Fruit fly (Drosophila melanogaster) whole organism, wandering third instar larva: ENCODE data around the gene rudhira.

ENCODE experiments used
- Abd-B ChIP-seq: fragments of >200 bp; optimal IDR thresholded peaks from 2 replicates; lab custom pipeline; 2017; ENCODE audit warnings: missing biosample characterization, missing genetic modification characterization
- CG32264 ChIP-seq: fragments of 200-800 bp; sonication (Bioruptor generic); optimal IDR thresholded peaks from 2 replicates; lab custom pipeline; 2016; ENCODE audit warnings: missing biosample characterization, missing genetic modification characterization
- CG9705 ChIP-seq: fragments of 200-800 bp; sonication (Bioruptor generic); optimal IDR thresholded peaks from 2 replicates; lab custom pipeline; 2018; ENCODE audit warnings: missing biosample characterization, mild to moderate bottlenecking, missing genetic modification characterization
- CrebA ChIP-seq: fragments of 200-800 bp; sonication (Bioruptor generic); optimal IDR thresholded peaks from 2 replicates; lab custom pipeline; 2016; ENCODE audit warnings: missing biosample characterization, mild to moderate bottlenecking, missing genetic modification characterization, borderline replicate concordance
- Dfd ChIP-seq: fragments of >200 bp; optimal IDR thresholded peaks from 2 replicates; lab custom pipeline; 2017; ENCODE audit warnings: missing biosample characterization, missing genetic modification characterization
- Dif ChIP-seq: fragments of 200-275, 200-300 bp; sonication (Bioruptor generic); optimal IDR thresholded peaks from 2 replicates; lab custom pipeline; 2018; ENCODE audit warnings: missing biosample characterization, missing genetic modification characterization; ENCODE audit not compliant: partially characterized antibody
- GATAd ChIP-seq: sonication (Bioruptor generic); optimal IDR thresholded peaks from 2 replicates; lab custom pipeline; 2016; ENCODE audit warnings: missing biosample characterization, missing genetic modification characterization
- HLH106 ChIP-seq: fragments of 200-800 bp; optimal IDR thresholded peaks from 3 replicates; lab custom pipeline; 2019; ENCODE audit warnings: missing biosample characterization, mild to moderate bottlenecking, missing genetic modification characterization, moderate library complexity
- Hnf4 ChIP-seq: fragments of 200-800 bp; sonication (Bioruptor generic); optimal IDR thresholded peaks from 2 replicates; lab custom pipeline; 2016; ENCODE audit warnings: missing biosample characterization, mild to moderate bottlenecking, missing genetic modification characterization
- Hr78 ChIP-seq: fragments of >200 bp; optimal IDR thresholded peaks from 2 replicates; lab custom pipeline; 2017; ENCODE audit warnings: missing biosample characterization, missing genetic modification characterization
- Hr83 ChIP-seq: fragments of 200-300 bp; sonication (Bioruptor generic); optimal IDR thresholded peaks from 2 replicates; lab custom pipeline; 2016; ENCODE audit warnings: missing biosample characterization, mild to moderate bottlenecking, missing genetic modification characterization, moderate library complexity; ENCODE audit not compliant: poor library complexity, severe bottlenecking
- Jra ChIP-seq: sonication (Bioruptor generic); optimal IDR thresholded peaks from 2 replicates; lab custom pipeline; 2016; ENCODE audit warnings: missing biosample characterization, missing genetic modification characterization
- Myc ChIP-seq: fragments of >200 bp; optimal IDR thresholded peaks from 2 replicates; lab custom pipeline; 2017
- Rel ChIP-seq, 2 experiments: fragments of 200-800 bp; sonication (Bioruptor generic) in 1 of 2; optimal IDR thresholded peaks; 2 replicates in 1 of 2; 3 replicates in 1 of 2; lab custom pipeline; 2016 to 2019; ENCODE audit warnings: mild to moderate bottlenecking in 2 of 2, missing biosample characterization in 2 of 2, missing genetic modification characterization in 2 of 2, moderate library complexity in 1 of 2
- Sp1 ChIP-seq: fragments of 200-800 bp; sonication (Bioruptor generic); optimal IDR thresholded peaks from 3 replicates; lab custom pipeline; 2019; ENCODE audit warnings: missing biosample characterization, mild to moderate bottlenecking, missing genetic modification characterization, moderate library complexity
- Vsx2 ChIP-seq: fragments of 200-300, 225-300 bp; sonication (Bioruptor generic); optimal IDR thresholded peaks from 2 replicates; lab custom pipeline; 2018; ENCODE audit warnings: missing biosample characterization, missing genetic modification characterization; ENCODE audit not compliant: partially characterized antibody
- br ChIP-seq: fragments of 200-800 bp; sonication (Bioruptor generic); optimal IDR thresholded peaks from 2 replicates; lab custom pipeline; 2016; ENCODE audit warnings: missing biosample characterization, missing genetic modification characterization
- brk ChIP-seq: fragments of 200-800 bp; sonication (Bioruptor generic); optimal IDR thresholded peaks from 2 replicates; lab custom pipeline; 2016; ENCODE audit warnings: missing biosample characterization, mild to moderate bottlenecking, missing genetic modification characterization
- dl ChIP-seq, 2 experiments: fragments of 175-275, 200-275 bp in 1 of 2; fragments of 200-275 bp in 1 of 2; sonication (Bioruptor generic); optimal IDR thresholded peaks; lab custom pipeline; 2018; ENCODE audit warnings: mild to moderate bottlenecking in 2 of 2, missing biosample characterization in 2 of 2, missing genetic modification characterization in 2 of 2, moderate library complexity in 2 of 2; ENCODE audit not compliant: partially characterized antibody in 2 of 2, insufficient read depth in 1 of 2
- dmrt93B ChIP-seq: fragments of 200-800 bp; sonication (Bioruptor generic); optimal IDR thresholded peaks from 2 replicates; lab custom pipeline; 2018; ENCODE audit warnings: missing biosample characterization, mild to moderate bottlenecking, missing genetic modification characterization
- dsf ChIP-seq: sonication (Bioruptor generic); optimal IDR thresholded peaks from 2 replicates; lab custom pipeline; 2016; ENCODE audit warnings: missing biosample characterization, missing genetic modification characterization, borderline replicate concordance
- ey ChIP-seq: fragments of 200-800 bp; sonication (Bioruptor generic); optimal IDR thresholded peaks from 2 replicates; lab custom pipeline; 2016; ENCODE audit warnings: missing biosample characterization, missing genetic modification characterization
- fru ChIP-seq: fragments of 200-800 bp; sonication (Bioruptor generic); optimal IDR thresholded peaks from 3 replicates; lab custom pipeline; 2016; ENCODE audit warnings: missing biosample characterization, mild to moderate bottlenecking, missing genetic modification characterization
- h ChIP-seq: fragments of 200-800 bp; sonication (Bioruptor generic); optimal IDR thresholded peaks from 3 replicates; lab custom pipeline; 2016; ENCODE audit warnings: missing biosample characterization, mild to moderate bottlenecking, missing genetic modification characterization
- jim ChIP-seq: fragments of 175-275, 200-325 bp; sonication (Bioruptor generic); optimal IDR thresholded peaks from 2 replicates; lab custom pipeline; 2016; ENCODE audit warnings: missing biosample characterization, mild to moderate bottlenecking, missing genetic modification characterization
- lola ChIP-seq: fragments of >200 bp; optimal IDR thresholded peaks from 2 replicates; lab custom pipeline; 2017; ENCODE audit warnings: missing biosample characterization, missing genetic modification characterization
- pan ChIP-seq: fragments of >200 bp; optimal IDR thresholded peaks from 2 replicates; lab custom pipeline; 2017
- psq ChIP-seq: fragments of 200-800 bp; sonication (Bioruptor generic); optimal IDR thresholded peaks from 3 replicates; lab custom pipeline; 2017; ENCODE audit warnings: missing biosample characterization, mild to moderate bottlenecking, missing genetic modification characterization, moderate library complexity
- rgr ChIP-seq: fragments of 200-800 bp; sonication (Bioruptor generic); optimal IDR thresholded peaks from 3 replicates; lab custom pipeline; 2016; ENCODE audit warnings: missing biosample characterization, mild to moderate bottlenecking, missing genetic modification characterization
- sage ChIP-seq: fragments of 200-800 bp; sonication (Bioruptor generic); optimal IDR thresholded peaks from 2 replicates; lab custom pipeline; 2016; ENCODE audit warnings: missing biosample characterization, mild to moderate bottlenecking, missing genetic modification characterization
- tai ChIP-seq: sonication (Bioruptor generic); optimal IDR thresholded peaks from 2 replicates; lab custom pipeline; 2016; ENCODE audit warnings: missing biosample characterization, missing genetic modification characterization
- woc ChIP-seq: sonication (Bioruptor generic); optimal IDR thresholded peaks from 2 replicates; lab custom pipeline; 2016; ENCODE audit warnings: missing biosample characterization, mild to moderate bottlenecking, missing genetic modification characterization

Gene rudhira

dm6 chrX:11812828-11813227 is 3.9 kb upstream of the rudhira start:
- TF ChIP-seq lola (GFP tag; lab: Kevin White, UChicago), result no peak
- TF ChIP-seq brk (GFP tag; lab: Kevin White, UChicago), result no peak
- no peak for TF ChIP-seq Abd-B (GFP tag; lab: Kevin White, UChicago)
- TF ChIP-seq br (GFP tag; lab: Kevin White, UChicago), result no peak
- TF ChIP-seq dsf (GFP tag; lab: Kevin White, UChicago), result no peak
- TF ChIP-seq Jra (GFP tag; lab: Kevin White, UChicago), result no peak
- TF ChIP-seq h (GFP tag; lab: Kevin White, UChicago), result peak; percentile 33
- TF ChIP-seq pan, result no peak
- TF ChIP-seq Sp1, result peak; percentile 40
- peak; percentile 31 for TF ChIP-seq Hr83 (GFP tag; lab: Kevin White, UChicago)
- no peak for TF ChIP-seq psq (GFP tag; lab: Kevin White, UChicago)
- TF ChIP-seq Hr78 (GFP tag; lab: Kevin White, UChicago), result no peak
- peak; percentile 36 for TF ChIP-seq Hnf4 (GFP tag; lab: Kevin White, UChicago)

dm6 chrX:11813721-11814161 is 3.0 kb upstream of the rudhira start:
- TF ChIP-seq Hnf4 (GFP tag; lab: Kevin White, UChicago) (no peak), rgr (GFP tag; lab: Kevin White, UChicago) (no peak), tai (no peak), Jra (GFP tag; lab: Kevin White, UChicago) (no peak), Dfd (no peak)
- TF ChIP-seq, all 38 proteins: peak for 0

dm6 chrX:11815356-11816270 is 1.1 kb upstream of the rudhira start:
- TF ChIP-seq Sp1 (no peak), ey (GFP tag; lab: Kevin White, UChicago) (no peak), Myc (lab: Kevin White, UChicago) (peak; percentile 3), woc (GFP tag; lab: Kevin White, UChicago) (no peak), Rel (GFP tag; optimal IDR thresholded peaks at IDR 0.05; lab: Kevin White, UChicago) (no peak), Rel (tag; optimal IDR thresholded peaks at IDR 0.05; lab: Kevin White, UChicago) (no peak), Dfd (peak; percentile 24), psq (GFP tag; lab: Kevin White, UChicago) (peak; percentile 3), lola (GFP tag; lab: Kevin White, UChicago) (no peak), sage (no peak), CG32264 (GFP tag; lab: Kevin White, UChicago) (no peak)

- TF ChIP-seq psq (GFP tag; lab: Kevin White, UChicago) (peak; percentile 89), CG32264 (GFP tag; lab: Kevin White, UChicago) (no peak), dl (GFP tag; optimal IDR thresholded peaks at IDR 0.05; lab: Kevin White, UChicago; ENCODE audit: insufficient read depth in 1 of 2, partially characterized antibody in 2 of 2) (peak; percentile 44 to 64), Dif (GFP tag; lab: Kevin White, UChicago) (peak; percentile 64), Myc (lab: Kevin White, UChicago) (no peak), Rel (GFP tag; optimal IDR thresholded peaks at IDR 0.05; lab: Kevin White, UChicago) (peak; percentile 38), Rel (tag; optimal IDR thresholded peaks at IDR 0.05; lab: Kevin White, UChicago) (no peak)
Measured at dm6 chrX:11817183-11817972, 680 bp downstream of the rudhira start.

dm6 chrX:11818047-11818766 is 1.5 kb downstream of the rudhira start:
- TF ChIP-seq h (GFP tag; lab: Kevin White, UChicago) (peak; percentile 96), psq (GFP tag; lab: Kevin White, UChicago) (peak; percentile 92), lola (GFP tag; lab: Kevin White, UChicago) (no peak), GATAd (GFP tag; lab: Kevin White, UChicago) (peak; percentile 27), tai (peak; percentile 81), Sp1 (peak; percentile 91), brk (GFP tag; lab: Kevin White, UChicago) (peak; percentile 89), CrebA (GFP tag; lab: Kevin White, UChicago) (peak; percentile 78), rgr (GFP tag; lab: Kevin White, UChicago) (peak; percentile 97), Hr83 (GFP tag; lab: Kevin White, UChicago) (no peak), fru (GFP tag; lab: Kevin White, UChicago) (peak; percentile 96), HLH106 (tag; lab: Kevin White, UChicago) (peak; percentile 89), Dfd (no peak), dmrt93B (GFP tag; lab: Kevin White, UChicago) (peak; percentile 72), Rel (GFP tag; optimal IDR thresholded peaks at IDR 0.05; lab: Kevin White, UChicago) (peak; percentile 85), Rel (tag; optimal IDR thresholded peaks at IDR 0.05; lab: Kevin White, UChicago) (peak; percentile 63), CG9705 (GFP tag; lab: Kevin White, UChicago) (peak; percentile 72), br (GFP tag; lab: Kevin White, UChicago) (peak; percentile 92), jim (GFP tag; lab: Kevin White, UChicago) (no peak), woc (GFP tag; lab: Kevin White, UChicago) (peak; percentile 93), pan (no peak), Vsx2 (GFP tag; lab: Kevin White, UChicago) (no peak), dl (GFP tag; optimal IDR thresholded peaks at IDR 0.05; lab: Kevin White, UChicago; ENCODE audit: insufficient read depth in 1 of 2, partially characterized antibody in 2 of 2) (no peak)
